Fruit fly (Drosophila melanogaster): ENCODE measurements around the gene CG46387.

CG46387 gene

dm6 chr3L:9888630-9889130 is 9.7 kb upstream of the CG46387 start, which contains the start of the genes Taf2 and CalpB (continued):
- TF ChIP-seq Hr38 (GFP tag; optimal IDR thresholded peaks at IDR 0.05) = no peak
- TF ChIP-seq Sox102F (GFP tag; optimal IDR thresholded peaks at IDR 0.05) = peak; percentile 23
- TF ChIP-seq CG10631 (GFP tag; optimal IDR thresholded peaks at IDR 0.05) = peak; percentile 89
- peak; percentile 1 for TF ChIP-seq pdm3 (GFP tag; optimal IDR thresholded peaks at IDR 0.05)
- peak; percentile 75 for TF ChIP-seq CG31627 (GFP tag; optimal IDR thresholded peaks at IDR 0.05)
- TF ChIP-seq CG10669 (GFP tag; optimal IDR thresholded peaks at IDR 0.05) = peak; percentile 79
- TF ChIP-seq svp (GFP tag) = peak; percentile 80
- TF ChIP-seq dac (GFP tag; optimal IDR thresholded peaks at IDR 0.05) = no peak
- no peak for TF ChIP-seq Eip75B (GFP tag; optimal IDR thresholded peaks at IDR 0.05)
- TF ChIP-seq CG6792 (GFP tag; optimal IDR thresholded peaks at IDR 0.05) = peak; percentile 78
- TF ChIP-seq Sox14 (GFP tag; optimal IDR thresholded peaks at IDR 0.05) = peak; percentile 53
- peak; percentile 86 for TF ChIP-seq CG6276 (GFP tag; optimal IDR thresholded peaks at IDR 0.05)
- peak; percentile 69; the same call in 1 of the 2 replicates for TF ChIP-seq CG11294 (GFP tag; IDR thresholded peaks at IDR 0.05)
- peak; percentile 67 for TF ChIP-seq Blimp-1 (GFP tag; optimal IDR thresholded peaks at IDR 0.05)
- peak; percentile 19 for TF ChIP-seq fd59A (GFP tag; optimal IDR thresholded peaks at IDR 0.05)
- TF ChIP-seq Eip93F (GFP tag; optimal IDR thresholded peaks at IDR 0.05) = no peak
- TF ChIP-seq eg (GFP tag; IDR thresholded peaks at IDR 0.05) = peak; percentile 89
- TF ChIP-seq CG6808 (GFP tag; optimal IDR thresholded peaks at IDR 0.05) = peak; percentile 82
- peak; percentile 67 for TF ChIP-seq CG16779 (tag; optimal IDR thresholded peaks at IDR 0.05)
- peak; percentile 82 for TF ChIP-seq Lpt (GFP tag; optimal IDR thresholded peaks at IDR 0.05)
- TF ChIP-seq spab (GFP tag; optimal IDR thresholded peaks at IDR 0.05) = peak; percentile 74
- TF ChIP-seq fkh (GFP tag; optimal IDR thresholded peaks at IDR 0.05) = peak; percentile 72
- TF ChIP-seq Eip78C (GFP tag) = peak; percentile 92
- TF ChIP-seq acj6 (GFP tag; optimal IDR thresholded peaks at IDR 0.05) = peak; percentile 80
- TF ChIP-seq CG34406 (GFP tag; optimal IDR thresholded peaks at IDR 0.05) = peak; percentile 87
- peak; percentile 84 for TF ChIP-seq esn (GFP tag; optimal IDR thresholded peaks at IDR 0.05)
- peak in 1 of 2 experiments; percentile 92 for TF ChIP-seq salr (GFP tag; optimal IDR thresholded peaks at IDR 0.05)
- TF ChIP-seq CG3032 (tag; optimal IDR thresholded peaks at IDR 0.05) = peak; percentile 92
- peak; percentile 85 for TF ChIP-seq CG15336 (GFP tag; IDR thresholded peaks at IDR 0.05)
- peak; percentile 63 for TF ChIP-seq Smox (GFP tag; optimal IDR thresholded peaks at IDR 0.05)
- TF ChIP-seq Met (GFP tag; optimal IDR thresholded peaks at IDR 0.05) = no peak
- TF ChIP-seq vri (GFP tag; optimal IDR thresholded peaks at IDR 0.05) = no peak

- TF ChIP-seq OdsH (GFP tag; optimal IDR thresholded peaks at IDR 0.05) (no peak), ss (GFP tag; optimal IDR thresholded peaks at IDR 0.05) (no peak), svp (GFP tag) (peak; percentile 92)
Observed at dm6 chr3L:9893983-9894382, 4.4 kb upstream of the CG46387 start.

- TF ChIP-seq CG4318 (GFP tag; optimal IDR thresholded peaks at IDR 0.05) (no peak), Hr38 (GFP tag; optimal IDR thresholded peaks at IDR 0.05) (no peak), svp (GFP tag) (no peak), CG3919 (GFP tag; optimal IDR thresholded peaks at IDR 0.05) (no peak), CG1621 (tag; optimal IDR thresholded peaks at IDR 0.05) (no peak), acj6 (GFP tag; optimal IDR thresholded peaks at IDR 0.05) (no peak), CG32006 (GFP tag; optimal IDR thresholded peaks at IDR 0.05) (no peak), OdsH (GFP tag; optimal IDR thresholded peaks at IDR 0.05) (no peak), Ets96B (tag; optimal IDR thresholded peaks at IDR 0.05) (no peak), pdm3 (GFP tag; optimal IDR thresholded peaks at IDR 0.05) (no peak), spab (GFP tag; optimal IDR thresholded peaks at IDR 0.05) (no peak), topi (GFP tag; optimal IDR thresholded peaks at IDR 0.05) (no peak), CG15336 (GFP tag; IDR thresholded peaks at IDR 0.05) (no peak), CG31627 (GFP tag; optimal IDR thresholded peaks at IDR 0.05) (no peak), Lpt (GFP tag; optimal IDR thresholded peaks at IDR 0.05) (no peak), cyc (GFP tag; optimal IDR thresholded peaks at IDR 0.05) (no peak)
Observed at dm6 chr3L:9894643-9895042, 3.8 kb upstream of the CG46387 start, which contains the start of the genes CG6709 and Hez. TSS of gene CG6709 (minus strand) at chr3L:9894743. TSS of gene Hez (minus strand) at chr3L:9894743.

Data from whole organism, prepupa.